Worm (Caenorhabditis elegans) whole organism, L4/young adult: ENCODE data around the gene sto-2.

Experiments
- dao-5 ChIP-seq: sonication (generic microtip); optimal IDR thresholded peaks from 2 replicates; lab custom pipeline; 2016; ENCODE audit warnings: missing genotype, missing genetic modification characterization, moderate library complexity, missing compliant biosample characterization
- him-1 ChIP-seq: sonication (generic microtip); optimal IDR thresholded peaks from 2 replicates; lab custom pipeline; 2016; ENCODE audit warnings: missing genotype, missing genetic modification reagents, missing genetic modification characterization, missing compliant biosample characterization

DNA sequence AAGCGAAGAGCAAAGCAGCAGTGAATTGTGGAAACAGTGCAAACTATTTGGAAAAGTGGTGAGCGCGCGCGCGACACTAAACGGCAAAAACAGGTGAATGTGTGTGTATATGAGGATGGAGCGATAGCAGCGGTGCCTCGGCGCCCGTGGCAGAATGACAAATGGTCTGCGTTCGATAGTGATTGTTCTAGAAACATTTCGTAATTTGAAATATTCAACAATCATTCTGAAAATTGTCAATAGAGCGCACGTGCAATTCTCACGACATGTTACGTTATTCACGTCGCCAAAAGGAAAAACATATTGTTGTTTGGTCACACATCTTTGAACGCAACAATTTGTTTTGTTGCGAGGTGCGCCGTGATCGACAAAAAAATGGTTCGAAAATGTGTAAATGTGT, 32.1 kb upstream of the sto-2 start:
- no peak for TF ChIP-seq him-1 (tag; lab: Kevin White, UChicago)
- TF ChIP-seq dao-5 (tag; lab: Kevin White, UChicago): no peak
